Worm (Caenorhabditis elegans): Measurements from ENCODE around the gene lin-5.

lin-5 gene

DNA sequence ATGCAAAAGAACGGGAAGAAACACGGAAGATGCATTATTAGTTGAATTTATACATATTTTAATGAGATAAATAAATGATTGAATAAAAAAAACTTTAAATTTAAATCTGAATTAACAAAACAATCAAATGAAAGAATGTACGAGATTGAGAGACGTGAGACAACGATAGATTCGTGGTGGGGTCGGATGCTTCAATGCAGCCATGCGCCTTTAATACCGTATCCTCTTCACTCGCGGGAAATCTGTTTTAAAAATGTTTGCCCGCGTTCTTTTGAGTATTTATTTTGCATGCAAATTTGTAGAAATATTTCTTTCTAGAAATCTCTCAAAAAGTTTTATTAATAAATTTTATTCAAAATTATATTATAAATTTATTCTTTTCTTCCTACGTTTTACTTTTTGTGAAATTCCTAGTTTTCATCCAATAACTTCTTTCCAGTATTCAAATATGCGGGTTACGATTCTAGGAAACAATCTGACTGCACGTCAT, 20.0 kb downstream of the lin-5 start, which contains the start of gene perm-1 (continued):
- TF ChIP-seq F57C9.4 (tag; optimal IDR thresholded peaks at IDR 0.05) (no peak), snpc-1.1 (tag; optimal IDR thresholded peaks at IDR 0.05; ENCODE audit: insufficient read depth) (peak; percentile 73), F57A8.1 (GFP tag; optimal IDR thresholded peaks at IDR 0.05) (no peak), ceh-40 (GFP tag; IDR thresholded peaks at IDR 0.05) (no peak), Y79H2A.3 (GFP tag; conservative IDR thresholded peaks at IDR 0.05) (no peak), attf-3 (GFP tag; conservative IDR thresholded peaks at IDR 0.05) (peak; percentile 51; the same call in 1 of the 2 replicates), B0336.3 (GFP tag; IDR thresholded peaks at IDR 0.05) (peak; percentile 75), hsf-1 (GFP tag; IDR thresholded peaks at IDR 0.05) (peak; percentile 92), ets-4 (GFP tag; optimal IDR thresholded peaks at IDR 0.05) (no peak), dox-1 (GFP tag; IDR thresholded peaks at IDR 0.05) (peak; percentile 85), snpc-1.3 (tag; optimal IDR thresholded peaks at IDR 0.05; ENCODE audit: insufficient read depth) (peak; percentile 82), F23B12.7 (tag; optimal IDR thresholded peaks at IDR 0.05; ENCODE audit: insufficient read depth) (peak; percentile 37), madf-6 (GFP tag; IDR thresholded peaks at IDR 0.05) (peak; percentile 99), chd-7 (tag; optimal IDR thresholded peaks at IDR 0.05) (no peak), nhr-27 (tag; optimal IDR thresholded peaks at IDR 0.05) (no peak), Y67H2A.10 (GFP tag; conservative IDR thresholded peaks at IDR 0.05) (no peak), lin-35 (GFP tag; optimal IDR thresholded peaks at IDR 0.05) (peak in 1 of 3 experiments; percentile 61), let-607 (tag; optimal IDR thresholded peaks at IDR 0.05) (no peak), F52B5.7 (tag; optimal IDR thresholded peaks at IDR 0.05) (no peak), ZK185.1 (tag; optimal IDR thresholded peaks at IDR 0.05; ENCODE audit: poor library complexity, severe bottlenecking) (no peak), sdz-38 (tag; optimal IDR thresholded peaks at IDR 0.05) (no peak), pbrm-1 (GFP tag; IDR thresholded peaks at IDR 0.05) (peak; percentile 57), D2030.7 (GFP tag; IDR thresholded peaks at IDR 0.05) (peak; percentile 96), let-526 (GFP tag; IDR thresholded peaks at IDR 0.05) (no peak), T07F8.4 (tag; optimal IDR thresholded peaks at IDR 0.05) (no peak), T26A5.8 (tag; optimal IDR thresholded peaks at IDR 0.05) (no peak)

DNA sequence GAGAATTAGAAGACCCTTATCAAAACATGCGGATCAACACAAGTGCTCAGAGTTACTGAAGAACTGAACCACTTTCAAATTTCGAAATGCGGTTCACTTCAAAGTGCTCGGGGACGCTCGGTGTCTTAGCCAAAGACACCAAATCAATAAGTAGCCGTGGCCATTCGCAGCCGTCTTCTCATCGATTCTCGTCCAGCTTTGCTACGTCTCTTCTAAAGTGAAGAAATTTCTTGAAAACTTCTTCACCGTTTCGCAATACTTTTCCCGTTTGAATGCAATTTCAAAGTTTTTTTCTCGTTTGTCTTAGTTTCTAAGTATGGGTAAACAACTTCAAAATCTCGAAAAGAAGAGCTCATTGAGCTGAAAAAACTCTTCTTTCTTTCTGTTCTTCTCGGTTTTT, 24.5 kb downstream of the lin-5 start:
- TF ChIP-seq cebp-1 (GFP tag; IDR thresholded peaks at IDR 0.05) (peak; percentile 43; the same call in 1 of the 2 replicates), cebp-1 (tag; optimal IDR thresholded peaks at IDR 0.05) (peak; percentile 89), efl-1 (GFP tag; optimal IDR thresholded peaks at IDR 0.05) (no peak), lin-35 (GFP tag; optimal IDR thresholded peaks at IDR 0.05) (peak in 1 of 3 experiments; percentile 17), F23B12.7 (tag; optimal IDR thresholded peaks at IDR 0.05; ENCODE audit: insufficient read depth) (no peak), repo-1 (tag; optimal IDR thresholded peaks at IDR 0.05) (no peak), K12H6.12 (tag; optimal IDR thresholded peaks at IDR 0.05) (peak; percentile 11), let-526 (GFP tag; IDR thresholded peaks at IDR 0.05) (no peak), madf-3 (GFP tag; IDR thresholded peaks at IDR 0.05) (no peak), nhr-120 (GFP tag; IDR thresholded peaks at IDR 0.05) (no peak), ztf-18 (tag; optimal IDR thresholded peaks at IDR 0.05) (no peak), ceh-27 (GFP tag; optimal IDR thresholded peaks at IDR 0.05) (peak; percentile 12)

DNA sequence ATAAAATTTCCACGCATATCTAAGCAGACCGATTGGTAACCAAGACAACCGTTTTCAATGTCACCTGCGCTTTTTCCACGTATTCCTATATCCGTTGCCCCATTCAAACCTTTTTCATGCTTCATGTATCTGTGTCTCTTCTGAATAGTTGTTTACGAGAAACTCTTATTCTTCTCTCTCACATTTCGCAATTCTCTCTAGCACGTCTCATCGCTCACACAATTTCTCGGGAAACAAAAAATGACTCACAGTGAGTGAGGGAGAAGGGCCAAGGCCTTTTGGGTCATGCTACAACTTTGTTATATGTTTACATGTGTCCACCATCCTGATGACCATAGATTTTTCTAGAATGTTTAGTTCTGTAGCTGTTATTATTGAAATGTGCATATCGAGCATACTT, 26.9 kb downstream of the lin-5 start:
- TF ChIP-seq K11D2.4 (GFP tag; IDR thresholded peaks at IDR 0.05) (no peak), F37B4.10 (GFP tag; IDR thresholded peaks at IDR 0.05) (no peak), athp-1 (tag; optimal IDR thresholded peaks at IDR 0.05) (no peak), K12H6.12 (tag; optimal IDR thresholded peaks at IDR 0.05) (peak; percentile 58), xnd-1 (tag; optimal IDR thresholded peaks at IDR 0.05) (no peak), ceh-40 (GFP tag; IDR thresholded peaks at IDR 0.05) (no peak), ama-1 (optimal IDR thresholded peaks at IDR 0.05) (no peak), ama-1 (GFP tag; optimal IDR thresholded peaks at IDR 0.05) (no peak), nhr-179 (tag; optimal IDR thresholded peaks at IDR 0.05) (no peak), B0019.2 (GFP tag; conservative IDR thresholded peaks at IDR 0.05) (no peak), mcd-1 (GFP tag; IDR thresholded peaks at IDR 0.05) (no peak), aptf-2 (GFP tag; conservative IDR thresholded peaks at IDR 0.05) (no peak), cebp-1 (GFP tag; IDR thresholded peaks at IDR 0.05) (peak; percentile 88), cebp-1 (tag; optimal IDR thresholded peaks at IDR 0.05) (peak; percentile 96), ceh-79 (tag; optimal IDR thresholded peaks at IDR 0.05) (no peak), hmg-20 (GFP tag; IDR thresholded peaks at IDR 0.05) (no peak), lin-35 (GFP tag; optimal IDR thresholded peaks at IDR 0.05) (peak in 1 of 3 experiments; percentile 10)
